Worm (Caenorhabditis elegans) whole organism, young adult: Measurements from ENCODE around the gene T23G7.3.

Source experiments
- C06A6.2 ChIP-seq: fragments of 200-800 bp; sonication (Bioruptor generic); conservative IDR thresholded peaks from 2 replicates; pipeline ENCODE4 v1.3.6; 2022; ENCODE audit warnings: missing genetic modification characterization, missing compliant biosample characterization
- F10E7.11 ChIP-seq: sonication (generic microtip); optimal IDR thresholded peaks from 2 replicates; lab custom pipeline; 2017; ENCODE audit warnings: mild to moderate bottlenecking, missing genetic modification characterization, moderate library complexity, missing compliant biosample characterization
- F37B4.10 ChIP-seq: fragments of 200-800 bp; sonication (Bioruptor generic); IDR thresholded peaks from 2 replicates; pipeline ENCODE4 v1.3.6; 2022; ENCODE audit warnings: missing genetic modification characterization, missing compliant biosample characterization
- F57A8.1 ChIP-seq: fragments of 200-800 bp; sonication (Bioruptor generic); optimal IDR thresholded peaks from 2 replicates; lab custom pipeline; 2018; ENCODE audit warnings: mild to moderate bottlenecking, missing genetic modification characterization, moderate library complexity, missing compliant biosample characterization
- K11D2.4 ChIP-seq: fragments of 200-800 bp; sonication (Bioruptor generic); IDR thresholded peaks from 2 replicates; pipeline ENCODE4 v1.3.6; 2022; ENCODE audit warnings: missing genetic modification reagents, missing genetic modification characterization, missing compliant biosample characterization
- K12H6.12 ChIP-seq: fragments of 200-800 bp; sonication (Bioruptor generic); optimal IDR thresholded peaks from 2 replicates; lab custom pipeline; 2018; ENCODE audit warnings: mild to moderate bottlenecking, missing genetic modification characterization, missing compliant biosample characterization
- Y53G8AR.9 ChIP-seq: fragments of 200-800 bp; sonication (Bioruptor generic); conservative IDR thresholded peaks from 2 replicates; pipeline ENCODE4 v1.3.6; 2022; ENCODE audit warnings: missing genetic modification reagents, missing genetic modification characterization, missing compliant biosample characterization
- Y67H2A.10 ChIP-seq: fragments of 200-800 bp; sonication (Bioruptor generic); conservative IDR thresholded peaks from 2 replicates; pipeline ENCODE4 v1.3.6; 2022; ENCODE audit warnings: missing genetic modification reagents, missing genetic modification characterization, missing compliant biosample characterization
- Y79H2A.3 ChIP-seq: fragments of 200-800 bp; sonication (Bioruptor generic); conservative IDR thresholded peaks from 2 replicates; pipeline ENCODE4 v1.3.6; 2022; ENCODE audit warnings: missing genetic modification reagents, missing genetic modification characterization, missing compliant biosample characterization
- akir-1 ChIP-seq: fragments of 200-800 bp; sonication (Bioruptor generic); optimal IDR thresholded peaks from 2 replicates; lab custom pipeline; 2018; ENCODE audit warnings: mild to moderate bottlenecking, missing genetic modification characterization, moderate library complexity, missing compliant biosample characterization
- aptf-2 ChIP-seq: fragments of 200-800 bp; sonication (Bioruptor generic); conservative IDR thresholded peaks from 2 replicates; pipeline ENCODE4 v1.3.6; 2022; ENCODE audit warnings: missing genetic modification reagents, missing genetic modification characterization, missing compliant biosample characterization
- aptf-3 ChIP-seq: fragments of 200-800 bp; sonication (Bioruptor generic); IDR thresholded peaks from 2 replicates; pipeline ENCODE4 v1.3.6; 2022; ENCODE audit warnings: missing genetic modification characterization, missing compliant biosample characterization
- ccch-3 ChIP-seq: fragments of 200-800 bp; sonication (Bioruptor generic); optimal IDR thresholded peaks from 2 replicates; lab custom pipeline; 2018; ENCODE audit warnings: mild to moderate bottlenecking, missing genetic modification characterization, missing compliant biosample characterization
- chd-7 ChIP-seq: sonication (generic microtip); optimal IDR thresholded peaks from 2 replicates; lab custom pipeline; 2016; ENCODE audit warnings: mild to moderate bottlenecking, missing genetic modification characterization, moderate library complexity, missing compliant biosample characterization
- die-1 ChIP-seq: sonication (generic microtip); optimal IDR thresholded peaks from 2 replicates; lab custom pipeline; 2016; ENCODE audit warnings: missing genotype, mild to moderate bottlenecking, missing genetic modification characterization, missing compliant biosample characterization
- dpff-1 ChIP-seq: sonication (generic microtip); optimal IDR thresholded peaks from 2 replicates; lab custom pipeline; 2017; ENCODE audit warnings: mild to moderate bottlenecking, missing genetic modification characterization, missing compliant biosample characterization
- efl-1 ChIP-seq: fragments of 150-350 bp; optimal IDR thresholded peaks from 2 replicates; lab custom pipeline; 2014; ENCODE audit warnings: missing biosample characterization, missing genetic modification reagents, missing genetic modification characterization
- egl-44 ChIP-seq: fragments of 200-800 bp; sonication (Bioruptor generic); IDR thresholded peaks from 2 replicates; pipeline ENCODE4 v1.3.6; 2022; ENCODE audit warnings: missing genetic modification reagents, missing genetic modification characterization, missing compliant biosample characterization
- fkh-3 ChIP-seq: sonication (generic microtip); optimal IDR thresholded peaks from 2 replicates; lab custom pipeline; 2016; ENCODE audit warnings: mild to moderate bottlenecking, missing genetic modification characterization, missing compliant biosample characterization
- hlh-12 ChIP-seq: sonication (generic microtip); optimal IDR thresholded peaks from 2 replicates; lab custom pipeline; 2016; ENCODE audit warnings: missing genetic modification characterization, missing compliant biosample characterization
- hlh-26 ChIP-seq: fragments of 200-800 bp; sonication (Bioruptor generic); conservative IDR thresholded peaks from 2 replicates; pipeline ENCODE4 v1.3.6; 2022; ENCODE audit warnings: missing genetic modification reagents, missing genetic modification characterization, missing compliant biosample characterization
- hmg-1.2 ChIP-seq: fragments of 200-800 bp; sonication (Bioruptor generic); IDR thresholded peaks from 2 replicates; pipeline ENCODE4 v1.3.6; 2022; ENCODE audit warnings: missing genetic modification reagents, missing genetic modification characterization, missing compliant biosample characterization
- hrde-1 ChIP-seq: sonication (generic microtip); optimal IDR thresholded peaks from 2 replicates; lab custom pipeline; 2016; ENCODE audit warnings: missing genetic modification characterization, mild to moderate bottlenecking, missing compliant biosample characterization, moderate library complexity, missing genotype, missing genetic modification reagents, borderline replicate concordance
- let-526 ChIP-seq: fragments of 200-800 bp; sonication (Bioruptor generic); IDR thresholded peaks from 2 replicates; pipeline ENCODE4 v1.3.6; 2022; ENCODE audit warnings: missing genetic modification reagents, missing genetic modification characterization, missing compliant biosample characterization
- lin-54 ChIP-seq: fragments of 200-800 bp; sonication (Bioruptor generic); optimal IDR thresholded peaks from 2 replicates; lab custom pipeline; 2018; ENCODE audit warnings: mild to moderate bottlenecking, missing genetic modification characterization, missing compliant biosample characterization
- mel-28 ChIP-seq: sonication (generic microtip); optimal IDR thresholded peaks from 2 replicates; lab custom pipeline; 2016; ENCODE audit warnings: borderline replicate concordance, mild to moderate bottlenecking, missing genetic modification characterization, missing compliant biosample characterization
- nhr-120 ChIP-seq: fragments of 200-800 bp; sonication (Bioruptor generic); IDR thresholded peaks from 2 replicates; pipeline ENCODE4 v1.3.6; 2022; ENCODE audit warnings: missing genetic modification characterization, missing compliant biosample characterization
- pbrm-1 ChIP-seq: fragments of 200-800 bp; sonication (Bioruptor generic); IDR thresholded peaks from 2 replicates; pipeline ENCODE4 v1.3.6; 2022; ENCODE audit warnings: missing genetic modification reagents, missing genetic modification characterization, missing compliant biosample characterization
- pha-4 ChIP-seq: fragments of 150-350 bp; sonication (generic microtip); optimal IDR thresholded peaks from 2 replicates; lab custom pipeline; 2014; ENCODE audit warnings: missing biosample characterization, missing genetic modification reagents, missing genetic modification characterization
- sdz-38 ChIP-seq: sonication (generic microtip); optimal IDR thresholded peaks from 2 replicates; lab custom pipeline; 2016; ENCODE audit warnings: missing genotype, missing genetic modification characterization, missing compliant biosample characterization
- sea-2 ChIP-seq: fragments of 200-800 bp; sonication (Bioruptor generic); IDR thresholded peaks from 2 replicates; pipeline ENCODE4 v1.3.6; 2022; ENCODE audit warnings: missing genetic modification characterization, missing compliant biosample characterization
- snpc-1.1 ChIP-seq: sonication (generic microtip); optimal IDR thresholded peaks from 2 replicates; lab custom pipeline; 2017; ENCODE audit warnings: missing genetic modification characterization, mild to moderate bottlenecking, missing compliant biosample characterization, antibody characterized with exemption, moderate library complexity, missing genotype, missing genetic modification reagents; ENCODE audit not compliant: insufficient read depth
- snpc-1.3 ChIP-seq: sonication (generic microtip); optimal IDR thresholded peaks from 2 replicates; lab custom pipeline; 2017; ENCODE audit warnings: missing genetic modification characterization, mild to moderate bottlenecking, missing compliant biosample characterization, antibody characterized with exemption, moderate library complexity, missing genotype, missing genetic modification reagents; ENCODE audit not compliant: insufficient read depth
- somi-1 ChIP-seq: fragments of 200-800 bp; sonication (Bioruptor generic); optimal IDR thresholded peaks from 2 replicates; lab custom pipeline; 2018; ENCODE audit warnings: mild to moderate bottlenecking, missing genetic modification characterization, missing compliant biosample characterization
- tbp1 ChIP-seq: fragments of 200-800 bp; sonication (Bioruptor generic); optimal IDR thresholded peaks from 2 replicates; lab custom pipeline; 2018; ENCODE audit warnings: mild to moderate bottlenecking, missing genetic modification characterization, missing compliant biosample characterization
- zfh-2 ChIP-seq: fragments of 200-800 bp; sonication (Bioruptor generic); conservative IDR thresholded peaks from 2 replicates; pipeline ENCODE4 v1.3.6; 2022; ENCODE audit warnings: missing genetic modification reagents, missing genetic modification characterization, missing compliant biosample characterization
- ztf-26 ChIP-seq: sonication (generic microtip); optimal IDR thresholded peaks from 2 replicates; lab custom pipeline; 2017; ENCODE audit warnings: missing genetic modification characterization, missing compliant biosample characterization
- ztf-6 ChIP-seq: fragments of 200-800 bp; sonication (Bioruptor generic); IDR thresholded peaks from 2 replicates; pipeline ENCODE4 v1.3.6; 2022; ENCODE audit warnings: missing genetic modification reagents, missing genetic modification characterization, missing compliant biosample characterization

Gene T23G7.3

DNA sequence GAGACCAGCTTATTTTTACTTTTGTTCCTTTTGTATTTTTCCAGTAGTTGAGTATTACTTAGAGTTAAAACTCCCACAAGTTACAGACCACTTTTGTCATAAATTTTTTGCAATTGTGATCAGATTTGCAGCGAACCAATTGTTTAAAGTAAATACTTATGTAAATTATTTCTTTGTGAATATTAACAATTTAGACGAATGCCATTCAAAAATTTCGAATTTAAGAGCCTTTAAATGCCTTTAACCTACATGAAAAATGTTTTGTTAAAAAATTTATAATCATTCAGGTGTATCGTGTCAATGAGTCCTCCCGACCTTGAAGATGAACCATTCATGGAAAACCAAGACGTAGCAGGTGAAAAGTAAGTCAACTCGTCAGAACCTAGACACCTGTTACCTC is 21.7 kb downstream of the T23G7.3 start, which contains the start of gene W07A12.4:
TSS of gene W07A12.4 (plus strand) at position 301 of the 400 bp plus-strand sequence.
- TF ChIP-seq pbrm-1 (GFP tag; lab: Robert Waterston, UW) (no peak), somi-1 (GFP tag; lab: Kevin White, UChicago) (no peak), hlh-12 (tag; lab: Kevin White, UChicago) (no peak), F37B4.10 (GFP tag; lab: Robert Waterston, UW) (no peak), die-1 (tag; lab: Kevin White, UChicago) (no peak), Y53G8AR.9 (GFP tag; lab: Robert Waterston, UW) (no peak), F10E7.11 (tag; lab: Kevin White, UChicago) (no peak), egl-44 (GFP tag; lab: Robert Waterston, UW) (no peak), dpff-1 (tag; lab: Kevin White, UChicago) (no peak), Y67H2A.10 (no peak), ztf-6 (GFP tag; lab: Robert Waterston, UW) (no peak), akir-1 (GFP tag; lab: Kevin White, UChicago) (no peak), hmg-1.2 (GFP tag; lab: Robert Waterston, UW) (no peak), fkh-3 (tag; lab: Kevin White, UChicago) (no peak), aptf-3 (GFP tag; lab: Robert Waterston, UW) (no peak), C06A6.2 (no peak), sea-2 (no peak)

DNA sequence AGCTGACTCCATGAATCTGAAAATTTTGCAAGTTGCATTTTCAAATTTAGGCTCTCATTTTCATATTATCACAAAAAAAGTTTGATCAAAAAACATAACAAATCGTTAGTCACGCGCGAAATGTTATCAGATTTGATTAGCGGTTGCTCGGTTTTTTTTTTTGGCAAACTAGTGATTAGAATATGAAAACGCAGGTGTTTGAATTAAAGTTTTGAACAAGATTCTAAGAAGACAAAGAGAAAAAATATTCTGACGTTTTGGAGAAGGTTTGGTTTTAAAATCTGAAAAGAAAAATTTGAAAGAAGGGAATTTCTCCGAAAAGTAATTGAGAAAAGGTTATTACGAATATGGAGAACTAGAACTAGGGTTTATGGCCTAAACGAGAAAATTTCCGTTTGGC is 23.3 kb downstream of the T23G7.3 start:
- TF ChIP-seq dpff-1 (tag; lab: Kevin White, UChicago) (no peak), hlh-26 (GFP tag; lab: Robert Waterston, UW) (no peak), nhr-120 (GFP tag; lab: Robert Waterston, UW) (no peak), zfh-2 (no peak), aptf-2 (GFP tag; lab: Robert Waterston, UW) (no peak), F37B4.10 (GFP tag; lab: Robert Waterston, UW) (no peak), lin-54 (no peak)
- TF ChIP-seq, all 124 proteins: peak for 0

DNA sequence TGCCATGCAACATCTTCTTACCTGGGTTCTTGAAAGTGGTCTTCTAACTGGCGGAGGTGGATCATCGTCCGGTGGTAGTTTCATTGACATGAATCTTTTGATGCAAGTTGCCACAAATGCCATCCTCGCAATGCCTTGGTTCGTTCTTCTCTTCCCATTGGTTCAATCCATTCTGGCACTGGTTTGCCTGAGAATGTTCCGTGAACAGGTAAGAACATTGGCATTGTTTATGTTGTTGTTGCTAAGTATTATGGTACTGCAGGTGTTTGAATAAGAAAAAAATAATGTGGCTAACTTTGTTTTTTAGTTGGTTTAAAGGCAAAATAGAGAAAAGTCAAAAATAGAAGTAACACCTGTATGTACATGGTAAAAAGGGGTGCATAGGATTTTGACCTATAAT is 23.8 kb downstream of the T23G7.3 start:
- no peak for TF ChIP-seq chd-7 (tag; lab: Kevin White, UChicago)
- no peak for TF ChIP-seq K12H6.12 (tag; lab: Kevin White, UChicago)
- no peak for TF ChIP-seq snpc-1.1 (tag; lab: Kevin White, UChicago)
- TF ChIP-seq hrde-1 (tag; lab: Kevin White, UChicago): no peak
- TF ChIP-seq snpc-1.3 (tag; lab: Kevin White, UChicago): no peak
- TF ChIP-seq K11D2.4 (GFP tag; lab: Robert Waterston, UW): no peak
- no peak for TF ChIP-seq tbp1 (GFP tag; lab: Kevin White, UChicago)
- TF ChIP-seq ztf-26: no peak
- no peak for TF ChIP-seq sdz-38 (tag; lab: Kevin White, UChicago)
- no peak for TF ChIP-seq hmg-1.2 (GFP tag; lab: Robert Waterston, UW)
- TF ChIP-seq F57A8.1: no peak
- no peak for TF ChIP-seq Y79H2A.3 (GFP tag; lab: Robert Waterston, UW)
- TF ChIP-seq ccch-3 (GFP tag; lab: Kevin White, UChicago): no peak
- TF ChIP-seq efl-1 (GFP tag; lab: Kevin White, UChicago): no peak
- TF ChIP-seq mel-28 (tag; lab: Kevin White, UChicago): no peak
- no peak for TF ChIP-seq pha-4
- TF ChIP-seq let-526 (GFP tag; lab: Robert Waterston, UW): no peak
